Fruit fly (Drosophila melanogaster): Measurements from ENCODE around the gene Grip71.
A peak's percentile ranks its signal among the peaks of the same experiment; 100 is the strongest.

Grip71 gene

DNA sequence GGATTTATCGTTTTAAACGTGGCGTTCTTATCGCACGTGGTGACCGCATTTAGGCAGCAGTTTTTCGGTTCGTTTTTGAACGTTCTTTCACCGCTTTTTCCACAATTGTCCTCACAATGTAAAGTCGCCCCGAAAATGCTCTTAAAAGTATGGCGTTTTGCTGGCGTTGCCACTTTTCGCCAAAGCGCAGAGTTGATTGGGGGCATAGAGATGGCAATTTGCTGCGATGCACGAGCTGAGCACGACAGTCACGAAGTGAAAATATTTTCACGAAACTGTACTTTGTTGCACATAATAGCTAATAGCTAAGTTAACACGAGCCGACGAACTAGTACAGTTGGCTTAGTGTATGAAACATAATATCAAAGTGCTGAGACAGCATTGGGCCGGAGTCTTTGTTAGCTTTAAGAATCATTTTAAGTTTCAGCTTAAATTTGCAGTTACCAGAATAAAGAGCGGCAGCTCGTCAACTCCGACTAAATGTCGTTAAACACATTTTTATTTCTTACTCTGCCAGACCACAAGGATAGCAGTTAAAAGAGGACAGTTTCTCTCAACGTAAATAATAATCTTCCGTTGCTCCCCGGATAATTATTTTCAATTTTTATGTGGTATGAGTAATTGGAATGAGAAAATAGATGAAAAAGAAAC lies 19.9 kb upstream of the Grip71 start, which contains the start of gene msl-1 (continued):
- TF ChIP-seq CG30431 (GFP tag; optimal IDR thresholded peaks at IDR 0.05) (no peak), otp (GFP tag; IDR thresholded peaks at IDR 0.05) (0 out of 3 replicates have a peak, but pooled peaks have one; percentile 28), CG17359 (tag; optimal IDR thresholded peaks at IDR 0.05) (no peak), CG12769 (tag; optimal IDR thresholded peaks at IDR 0.05) (no peak), CG17829 (tag; optimal IDR thresholded peaks at IDR 0.05) (peak; percentile 25), Ada2b (GFP tag; IDR thresholded peaks at IDR 0.05) (0 out of 2 replicates have a peak, but pooled peaks have one; percentile 4), CG10979 (tag; optimal IDR thresholded peaks at IDR 0.05) (no peak), Eip74EF (GFP tag; optimal IDR thresholded peaks at IDR 0.05) (no peak), ATbp (GFP tag; optimal IDR thresholded peaks at IDR 0.05) (no peak), CG7987 (GFP tag; optimal IDR thresholded peaks at IDR 0.05) (no peak), CG1792 (GFP tag; optimal IDR thresholded peaks at IDR 0.05) (no peak), Kr (GFP tag; optimal IDR thresholded peaks at IDR 0.05) (no peak), HmgD (GFP tag; optimal IDR thresholded peaks at IDR 0.05) (peak; percentile 79), CTCF (GFP tag; optimal IDR thresholded peaks at IDR 0.05) (no peak), CG6254 (GFP tag; optimal IDR thresholded peaks at IDR 0.05) (no peak), Camta (GFP tag; optimal IDR thresholded peaks at IDR 0.05) (no peak), fu2 (GFP tag; optimal IDR thresholded peaks at IDR 0.05) (peak; percentile 3), fd64A (GFP tag; optimal IDR thresholded peaks at IDR 0.05) (no peak), Sin3A (optimal IDR thresholded peaks at IDR 0.05) (peak; percentile 67), wdn (GFP tag; IDR thresholded peaks at IDR 0.05) (peak; percentile 69), CG4730 (GFP tag; IDR thresholded peaks at IDR 0.05) (no peak), CG18476 (GFP tag; optimal IDR thresholded peaks at IDR 0.05) (no peak), gcm2 (GFP tag; optimal IDR thresholded peaks at IDR 0.05) (no peak), CG18011 (GFP tag; optimal IDR thresholded peaks at IDR 0.05) (no peak), CG7357 (GFP tag; IDR thresholded peaks at IDR 0.05) (no peak), CG6854 (GFP tag; optimal IDR thresholded peaks at IDR 0.05) (no peak), CG42726 (GFP tag; IDR thresholded peaks at IDR 0.05; ENCODE audit: partially characterized antibody) (peak; percentile 99), CG1832 (GFP tag; optimal IDR thresholded peaks at IDR 0.05) (no peak), CG2712 (tag; optimal IDR thresholded peaks at IDR 0.05) (no peak), sima (GFP tag; optimal IDR thresholded peaks at IDR 0.05) (no peak), bab2 (GFP tag; optimal IDR thresholded peaks at IDR 0.05) (no peak), Nf-YA (GFP tag; IDR thresholded peaks at IDR 0.05) (no peak), CG2129 (GFP tag; IDR thresholded peaks at IDR 0.05; ENCODE audit: partially characterized antibody) (peak; percentile 80), crol (GFP tag; IDR thresholded peaks at IDR 0.05) (no peak), maf-S (GFP tag; optimal IDR thresholded peaks at IDR 0.05) (no peak), twi (tag; optimal IDR thresholded peaks at IDR 0.05) (no peak), Myb (GFP tag; optimal IDR thresholded peaks at IDR 0.05) (peak; percentile 44), Bdp1 (GFP tag; optimal IDR thresholded peaks at IDR 0.05) (no peak), chm (GFP tag; IDR thresholded peaks at IDR 0.05) (no peak), NC2α (GFP tag; optimal IDR thresholded peaks at IDR 0.05) (no peak), Hr51 (GFP tag; optimal IDR thresholded peaks at IDR 0.05) (no peak), E2f2 (GFP tag; IDR thresholded peaks at IDR 0.05) (peak; percentile 44; the same call in 1 of the 2 replicates), CG13287 (GFP tag; IDR thresholded peaks at IDR 0.05; ENCODE audit: partially characterized antibody) (peak; percentile 90), CG31388 (GFP tag; optimal IDR thresholded peaks at IDR 0.05) (no peak), Med (GFP tag) (peak; percentile 86), wor (GFP tag; IDR thresholded peaks at IDR 0.05) (no peak), Pdp1 (GFP tag; optimal IDR thresholded peaks at IDR 0.05) (peak; percentile 33 to 74), Fer3 (tag; optimal IDR thresholded peaks at IDR 0.05) (no peak), toy (GFP tag; IDR thresholded peaks at IDR 0.05) (no peak), insv (GFP tag; optimal IDR thresholded peaks at IDR 0.05) (no peak), ftz-f1 (GFP tag; optimal IDR thresholded peaks at IDR 0.05) (no peak)
